Worm (Caenorhabditis elegans): ENCODE measurements around the gene feh-1.
A peak's percentile ranks its signal among the peaks of the same experiment; 100 is the strongest.

The feh-1 gene

DNA sequence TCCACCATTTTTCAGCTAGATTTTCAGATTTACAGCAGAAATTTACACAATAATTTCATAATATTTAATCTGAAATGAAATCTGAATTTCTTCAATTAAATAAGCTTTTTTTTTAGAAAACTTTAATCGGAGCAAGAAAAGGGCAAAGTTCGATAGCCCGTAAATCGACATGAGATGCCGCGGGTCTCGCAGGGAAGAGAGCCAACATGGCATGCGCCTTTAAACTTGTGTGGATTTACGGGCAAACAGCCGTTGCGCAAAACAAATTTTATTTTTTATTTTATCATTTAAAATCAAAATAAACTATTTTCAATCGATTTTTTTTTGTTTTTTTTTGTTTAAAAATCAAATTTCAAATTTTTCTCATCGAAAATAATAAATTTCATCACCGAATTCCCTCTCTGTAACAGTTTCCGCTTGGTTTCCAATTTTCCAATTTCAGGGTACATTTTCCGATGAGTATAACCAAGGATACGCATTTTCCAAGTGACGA lies 21.1 kb upstream of the feh-1 start, which contains the start of the genes Y54F10AM.15, rbc-2 and ndua-8 (continued):
- TF ChIP-seq ceh-20 (GFP tag; IDR thresholded peaks at IDR 0.05) (peak; percentile 58; the same call in 1 of the 2 replicates), rbr-2 (tag; optimal IDR thresholded peaks at IDR 0.05) (peak; percentile 84), dpl-1 (GFP tag; optimal IDR thresholded peaks at IDR 0.05) (peak; percentile 87), dve-1 (tag; optimal IDR thresholded peaks at IDR 0.05; ENCODE audit: insufficient read depth) (peak; percentile 96), lir-3 (tag; optimal IDR thresholded peaks at IDR 0.05) (no peak), nhr-41 (GFP tag; IDR thresholded peaks at IDR 0.05) (no peak), set-16 (GFP tag; IDR thresholded peaks at IDR 0.05) (no peak), hlh-30 (tag; optimal IDR thresholded peaks at IDR 0.05; ENCODE audit: insufficient read depth) (peak; percentile 93), spr-3 (GFP tag; optimal IDR thresholded peaks at IDR 0.05) (peak; percentile 23), mxl-2 (GFP tag; conservative IDR thresholded peaks at IDR 0.05) (no peak), nhr-237 (tag; optimal IDR thresholded peaks at IDR 0.05) (no peak), mdt-29 (GFP tag; IDR thresholded peaks at IDR 0.05) (0 out of 2 replicates have a peak, but pooled peaks have one; percentile 26), saeg-2 (GFP tag; IDR thresholded peaks at IDR 0.05) (no peak), hif-1 (tag; optimal IDR thresholded peaks at IDR 0.05) (peak in 1 of 2 experiments; percentile 70), fos-1 (tag; optimal IDR thresholded peaks at IDR 0.05) (no peak), hmg-1.1 (GFP tag; IDR thresholded peaks at IDR 0.05) (peak; percentile 85), snpc-1.2 (GFP tag; IDR thresholded peaks at IDR 0.05) (0 out of 2 replicates have a peak, but pooled peaks have one; percentile 34), ama-1 (optimal IDR thresholded peaks at IDR 0.05) (peak; percentile 23), tag-97 (GFP tag; IDR thresholded peaks at IDR 0.05) (no peak), lin-39 (tag; optimal IDR thresholded peaks at IDR 0.05) (no peak), unc-62 (GFP tag; optimal IDR thresholded peaks at IDR 0.05 in 1 of 2) (peak; percentile 6 to 59), unc-62 (tag; optimal IDR thresholded peaks at IDR 0.05) (no peak), tra-1 (GFP tag; IDR thresholded peaks at IDR 0.05) (no peak), ceh-82 (tag; optimal IDR thresholded peaks at IDR 0.05) (no peak), spr-1 (tag; optimal IDR thresholded peaks at IDR 0.05) (peak; percentile 37), ztf-11 (tag; optimal IDR thresholded peaks at IDR 0.05) (no peak), ceh-32 (tag; optimal IDR thresholded peaks at IDR 0.05; ENCODE audit: poor library complexity) (no peak), zip-11 (GFP tag; IDR thresholded peaks at IDR 0.05) (no peak), madf-9 (GFP tag; conservative IDR thresholded peaks at IDR 0.05) (no peak), nhr-102 (tag; optimal IDR thresholded peaks at IDR 0.05) (peak; percentile 64), ceh-62 (tag; optimal IDR thresholded peaks at IDR 0.05) (no peak), F37D6.2 (tag; optimal IDR thresholded peaks at IDR 0.05) (peak; percentile 67), lin-1 (GFP tag; IDR thresholded peaks at IDR 0.05) (no peak), nhr-48 (tag; optimal IDR thresholded peaks at IDR 0.05) (no peak), nhr-25 (tag; optimal IDR thresholded peaks at IDR 0.05; ENCODE audit: borderline replicate concordance, insufficient read depth) (peak; percentile 75), madf-5 (GFP tag; IDR thresholded peaks at IDR 0.05) (no peak), php-3 (GFP tag; IDR thresholded peaks at IDR 0.05) (0 out of 2 replicates have a peak, but pooled peaks have one; percentile 33), D1046.2 (GFP tag; IDR thresholded peaks at IDR 0.05) (no peak), pha-4 (GFP tag; IDR thresholded peaks at IDR 0.05) (peak; percentile 39; the same call in 1 of the 2 replicates), pha-4 (tag; optimal IDR thresholded peaks at IDR 0.05) (no peak)

- TF ChIP-seq egl-43 (GFP tag; IDR thresholded peaks at IDR 0.05) (no peak), aha-1 (tag) (peak; percentile 27)
Measured at ce11 chrIII:2530313-2530712, 19.4 kb upstream of the feh-1 start, which contains the start of gene cone-1. Gene cone-1, plus strand, starts transcription at chrIII:2530613.
